Fruit fly (Drosophila melanogaster) whole organism, embryonic: ENCODE measurements around the gene Ppm1.
A peak's percentile ranks its signal among the peaks of the same experiment; 100 is the strongest.

ENCODE experiments used
- Antp ChIP-seq: fragments of 200-800 bp; sonication (Bioruptor generic); optimal IDR thresholded peaks from 3 replicates; lab custom pipeline; 2016; ENCODE audit warnings: missing biosample characterization, missing genetic modification characterization
- BEAF-32 ChIP-seq: fragments of 200-800 bp; sonication (Bioruptor generic); optimal IDR thresholded peaks from 3 replicates; lab custom pipeline; 2017; ENCODE audit warnings: missing biosample characterization, missing genetic modification characterization, mild to moderate bottlenecking, moderate library complexity, missing genetic modification reagents
- CG12299 ChIP-seq: fragments of 200-800 bp; sonication (Bioruptor generic); optimal IDR thresholded peaks from 2 replicates; lab custom pipeline; 2018; ENCODE audit warnings: missing biosample characterization, mild to moderate bottlenecking, missing genetic modification characterization
- CG15269 ChIP-seq: fragments of 200-800 bp; sonication (Bioruptor generic); optimal IDR thresholded peaks from 2 replicates; lab custom pipeline; 2018; ENCODE audit warnings: missing biosample characterization, mild to moderate bottlenecking, missing genetic modification characterization, moderate library complexity
- CG15479 ChIP-seq: fragments of 200-800 bp; sonication (Bioruptor generic); optimal IDR thresholded peaks from 3 replicates; lab custom pipeline; 2019; ENCODE audit warnings: missing biosample characterization, mild to moderate bottlenecking, missing genetic modification characterization, moderate library complexity
- CG17568 ChIP-seq: fragments of 200-800 bp; sonication (Bioruptor generic); optimal IDR thresholded peaks from 2 replicates; lab custom pipeline; 2018; ENCODE audit warnings: missing biosample characterization, mild to moderate bottlenecking, missing genetic modification characterization, moderate library complexity
- CG17829 ChIP-seq: fragments of 200-800 bp; optimal IDR thresholded peaks from 2 replicates; lab custom pipeline; 2019; ENCODE audit warnings: missing biosample characterization, mild to moderate bottlenecking, missing genetic modification characterization, moderate library complexity
- CG2199 ChIP-seq: fragments of 200-800 bp; sonication (Bioruptor generic); IDR thresholded peaks from 3 replicates; pipeline ENCODE4 v1.3.6; 2022; ENCODE audit warnings: missing biosample characterization, missing genetic modification characterization
- CG2202 ChIP-seq: fragments of 200-800 bp; sonication (Bioruptor generic); optimal IDR thresholded peaks from 2 replicates; lab custom pipeline; 2018; ENCODE audit warnings: missing biosample characterization, mild to moderate bottlenecking, missing genetic modification characterization
- CG2678 ChIP-seq: fragments of 200-800 bp; sonication (Bioruptor generic); optimal IDR thresholded peaks from 3 replicates; lab custom pipeline; 2019; ENCODE audit warnings: missing biosample characterization, mild to moderate bottlenecking, missing genetic modification characterization, moderate library complexity
- CG30020 ChIP-seq: fragments of 200-800 bp; optimal IDR thresholded peaks from 2 replicates; lab custom pipeline; 2019; ENCODE audit warnings: missing biosample characterization, mild to moderate bottlenecking, missing genetic modification characterization, moderate library complexity
- CG31441 ChIP-seq: fragments of 200-800 bp; sonication (Bioruptor generic); IDR thresholded peaks from 2 replicates; pipeline ENCODE4 v1.3.6; 2022; ENCODE audit warnings: missing biosample characterization, missing genetic modification characterization
- CG32767 ChIP-seq: fragments of 200-800 bp; sonication (Bioruptor generic); IDR thresholded peaks from 2 replicates; pipeline ENCODE4 v1.3.6; 2022; ENCODE audit warnings: missing biosample characterization, missing genetic modification characterization
- CG34422 ChIP-seq: fragments of 200-800 bp; sonication (Bioruptor generic); IDR thresholded peaks from 3 replicates; pipeline ENCODE4 v1.3.6; 2022; ENCODE audit warnings: missing biosample characterization, missing genetic modification characterization
- CG4328 ChIP-seq: fragments of 200-800 bp; sonication (Bioruptor generic); optimal IDR thresholded peaks from 3 replicates; lab custom pipeline; 2017; ENCODE audit warnings: missing biosample characterization, missing genetic modification reagents, missing genetic modification characterization
- CG5953 ChIP-seq: fragments of 200-800 bp; sonication (Bioruptor generic); IDR thresholded peaks from 2 replicates; pipeline ENCODE4 v1.3.6; 2022; ENCODE audit warnings: missing biosample characterization, missing genetic modification characterization
- CG6654 ChIP-seq: fragments of 200-800 bp; sonication (Bioruptor generic); optimal IDR thresholded peaks from 2 replicates; lab custom pipeline; 2017; ENCODE audit warnings: missing biosample characterization, mild to moderate bottlenecking, missing genetic modification characterization
- CG7556 ChIP-seq: fragments of 200-800 bp; sonication (Bioruptor generic); optimal IDR thresholded peaks from 2 replicates; lab custom pipeline; 2017; ENCODE audit warnings: missing biosample characterization, mild to moderate bottlenecking, missing genetic modification characterization
- CG7745 ChIP-seq: fragments of 200-800 bp; sonication (Bioruptor generic); optimal IDR thresholded peaks from 2 replicates; lab custom pipeline; 2018; ENCODE audit warnings: missing biosample characterization, mild to moderate bottlenecking, missing genetic modification characterization, moderate library complexity
- CG9609 ChIP-seq: fragments of 200-800 bp; sonication (Bioruptor generic); optimal IDR thresholded peaks from 3 replicates; lab custom pipeline; 2016; ENCODE audit warnings: missing biosample characterization, missing genetic modification characterization
- CG9817 ChIP-seq: fragments of 200-800 bp; sonication (Bioruptor generic); optimal IDR thresholded peaks from 2 replicates; lab custom pipeline; 2018; ENCODE audit warnings: missing biosample characterization, mild to moderate bottlenecking, missing genetic modification characterization, moderate library complexity
- Deaf1 ChIP-seq: fragments of 200-800 bp; optimal IDR thresholded peaks from 3 replicates; lab custom pipeline; 2019; ENCODE audit warnings: missing biosample characterization, mild to moderate bottlenecking, missing genetic modification characterization, moderate library complexity
- Dek ChIP-seq: fragments of 200-800 bp; sonication (Bioruptor generic); optimal IDR thresholded peaks from 3 replicates; lab custom pipeline; 2019; ENCODE audit warnings: missing biosample characterization, mild to moderate bottlenecking, missing genetic modification characterization, moderate library complexity
- ERR ChIP-seq: fragments of 200-800 bp; sonication (Bioruptor generic); optimal IDR thresholded peaks from 2 replicates; lab custom pipeline; 2016; ENCODE audit warnings: missing biosample characterization, missing genetic modification characterization
- Elba2 ChIP-seq: fragments of 200-800 bp; sonication (Bioruptor generic); optimal IDR thresholded peaks from 3 replicates; lab custom pipeline; 2016; ENCODE audit warnings: missing biosample characterization, missing genetic modification characterization
- HLH4C ChIP-seq: fragments of 200-800 bp; sonication (Bioruptor generic); IDR thresholded peaks from 3 replicates; pipeline ENCODE4 v1.3.6; 2022; ENCODE audit warnings: missing biosample characterization, missing genetic modification characterization; ENCODE audit not compliant: partially characterized antibody
- Hey ChIP-seq: fragments of 200-800 bp; sonication (Bioruptor generic); optimal IDR thresholded peaks from 3 replicates; lab custom pipeline; 2018; ENCODE audit warnings: missing biosample characterization, mild to moderate bottlenecking, missing genetic modification characterization
- HmgZ ChIP-seq: fragments of 200-800 bp; sonication (Bioruptor generic); optimal IDR thresholded peaks from 2 replicates; lab custom pipeline; 2018; ENCODE audit warnings: missing biosample characterization, mild to moderate bottlenecking, missing genetic modification characterization
- Hr39 ChIP-seq: fragments of >200 bp; optimal IDR thresholded peaks from 2 replicates; lab custom pipeline; 2017
- MESR4 ChIP-seq: fragments of 200-800 bp; sonication (Bioruptor generic); optimal IDR thresholded peaks from 2 replicates; lab custom pipeline; 2018; ENCODE audit warnings: missing biosample characterization, mild to moderate bottlenecking, missing genetic modification characterization, moderate library complexity
- Myb ChIP-seq: fragments of 200-800 bp; sonication (Bioruptor generic); optimal IDR thresholded peaks from 2 replicates; lab custom pipeline; 2016; ENCODE audit warnings: missing biosample characterization, missing genetic modification characterization
- NK7.1 ChIP-seq: fragments of 200-800 bp; sonication (Bioruptor generic); optimal IDR thresholded peaks from 3 replicates; lab custom pipeline; 2016; ENCODE audit warnings: missing biosample characterization, missing genetic modification characterization
- Nf-YB ChIP-seq: fragments of 200-800 bp; sonication (Bioruptor generic); optimal IDR thresholded peaks from 3 replicates; lab custom pipeline; 2019; ENCODE audit warnings: missing biosample characterization, mild to moderate bottlenecking, missing genetic modification characterization, moderate library complexity
- PHDP ChIP-seq: fragments of 200-800 bp; sonication (Bioruptor generic); optimal IDR thresholded peaks from 3 replicates; lab custom pipeline; 2018; ENCODE audit warnings: missing biosample characterization, mild to moderate bottlenecking, missing genetic modification characterization, moderate library complexity
- Rx ChIP-seq: fragments of 200-800 bp; sonication (Bioruptor generic); IDR thresholded peaks from 2 replicates; pipeline ENCODE4 v1.3.6; 2022; ENCODE audit warnings: missing biosample characterization, missing genetic modification characterization
- TFAM ChIP-seq: fragments of 200-800 bp; sonication (Bioruptor generic); optimal IDR thresholded peaks from 2 replicates; lab custom pipeline; 2017; ENCODE audit warnings: missing biosample characterization, missing genetic modification characterization, inconsistent platforms
- az2 ChIP-seq: fragments of 200-800 bp; sonication (Bioruptor generic); optimal IDR thresholded peaks from 3 replicates; lab custom pipeline; 2016; ENCODE audit warnings: missing biosample characterization, missing genetic modification characterization
- gem ChIP-seq: fragments of 200-800 bp; sonication (Bioruptor generic); optimal IDR thresholded peaks from 2 replicates; lab custom pipeline; 2019; ENCODE audit warnings: missing biosample characterization, mild to moderate bottlenecking, missing genetic modification characterization, moderate library complexity
- ham ChIP-seq: fragments of 200-800 bp; sonication (Bioruptor generic); IDR thresholded peaks from 2 replicates; pipeline ENCODE4 v1.3.6; 2022; ENCODE audit warnings: missing biosample characterization, missing genetic modification characterization
- odd ChIP-seq: fragments of 200-800 bp; sonication (Bioruptor generic); optimal IDR thresholded peaks from 2 replicates; lab custom pipeline; 2017; ENCODE audit warnings: missing biosample characterization, mild to moderate bottlenecking, missing genetic modification characterization
- pan ChIP-seq, 4 experiments: fragments of >200 bp in 3 of 4; fragments of 200-800 bp in 1 of 4; sonication (Bioruptor generic) in 1 of 4; optimal IDR thresholded peaks in 3 of 4; IDR thresholded peaks in 1 of 4; 2 replicates each; pipeline versions ENCODE4 v1.3.6 to Lab custom; 2017 to 2022; ENCODE audit warnings: missing biosample characterization in 2 of 4, missing genetic modification characterization in 2 of 4, mixed read lengths in 1 of 4
- peb ChIP-seq: fragments of 200-800 bp; sonication (Bioruptor generic); IDR thresholded peaks from 2 replicates; pipeline ENCODE4 v1.3.6; 2022; ENCODE audit warnings: missing biosample characterization, missing genetic modification characterization
- prd ChIP-seq, 3 experiments: fragments of >200 bp in 2 of 3; fragments of 200-800 bp in 1 of 3; sonication (Bioruptor generic) in 1 of 3; optimal IDR thresholded peaks in 2 of 3; IDR thresholded peaks in 1 of 3; 2 replicates in 2 of 3; 3 replicates in 1 of 3; pipeline versions ENCODE4 v1.3.6 to Lab custom; 2017 to 2022; ENCODE audit warnings: missing biosample characterization in 1 of 3, missing genetic modification characterization in 1 of 3
- pzg ChIP-seq: fragments of 200-800 bp; sonication (Bioruptor generic); optimal IDR thresholded peaks from 3 replicates; lab custom pipeline; 2018; ENCODE audit warnings: missing biosample characterization, mild to moderate bottlenecking, missing genetic modification characterization, moderate library complexity
- rib ChIP-seq: fragments of 200-800 bp; sonication (Bioruptor generic); IDR thresholded peaks from 2 replicates; pipeline ENCODE4 v1.3.6; 2022; ENCODE audit warnings: missing biosample characterization, missing genetic modification characterization
- sob ChIP-seq: fragments of 200-800 bp; sonication (Bioruptor generic); IDR thresholded peaks from 2 replicates; pipeline ENCODE4 v1.3.6; 2022; ENCODE audit warnings: missing biosample characterization, missing genetic modification characterization
- sug ChIP-seq: fragments of 200-800 bp; optimal IDR thresholded peaks from 2 replicates; lab custom pipeline; 2019; ENCODE audit warnings: missing biosample characterization, mild to moderate bottlenecking, missing genetic modification characterization, moderate library complexity
- tin ChIP-seq: fragments of 200-800 bp; sonication (Bioruptor generic); optimal IDR thresholded peaks from 3 replicates; lab custom pipeline; 2016; ENCODE audit warnings: missing biosample characterization, missing genetic modification characterization
- zf30C ChIP-seq: fragments of 200-800 bp; sonication (Bioruptor generic); optimal IDR thresholded peaks from 3 replicates; lab custom pipeline; 2018; ENCODE audit warnings: missing biosample characterization, mild to moderate bottlenecking, missing genetic modification characterization

Gene Ppm1

DNA sequence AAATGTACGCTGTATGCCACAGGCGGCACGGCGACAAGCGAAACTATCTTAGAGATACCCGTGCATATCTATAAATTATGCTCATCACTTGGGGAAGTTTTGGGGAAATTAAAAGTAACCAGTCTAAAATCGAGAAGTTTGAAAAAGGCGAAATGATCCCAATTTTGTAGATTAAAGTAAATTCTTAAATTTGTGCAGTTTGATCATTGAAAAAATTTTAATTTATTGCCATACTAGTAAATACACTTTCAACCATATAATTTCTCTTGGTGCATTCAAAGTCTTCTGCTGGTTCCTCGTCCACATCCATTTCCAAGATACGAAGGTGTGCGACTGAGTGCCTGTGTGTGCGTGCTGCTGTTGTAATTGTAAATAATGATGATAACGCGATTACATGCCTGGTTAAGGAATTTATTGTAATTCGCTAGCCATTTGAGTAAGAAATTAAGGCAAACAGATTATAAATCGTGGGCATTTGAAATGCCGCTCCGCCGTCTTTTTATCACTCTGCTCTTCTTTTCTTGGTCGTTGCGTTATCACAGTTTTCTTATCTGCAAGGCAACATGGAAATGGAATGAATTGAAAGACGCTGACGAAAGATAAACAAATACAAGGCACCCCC lies 34.4 kb downstream of the Ppm1 start (continued):
- TF ChIP-seq pzg (no peak), CG15269 (tag; lab: Kevin White, UChicago) (peak; percentile 89), CG9609 (GFP tag; lab: Kevin White, UChicago) (peak; percentile 79), sob (GFP tag; lab: Robert Waterston, UW) (peak; percentile 74), Antp (GFP tag; lab: Kevin White, UChicago) (peak; percentile 85), Elba2 (GFP tag; lab: Kevin White, UChicago) (no peak), CG2199 (peak; percentile 67; the same call in 2 of the 3 replicates), az2 (GFP tag; lab: Kevin White, UChicago) (peak; percentile 93), Rx (GFP tag; lab: Robert Waterston, UW) (peak; percentile 60), CG7556 (GFP tag; lab: Kevin White, UChicago) (peak; percentile 90), rib (GFP tag; lab: Robert Waterston, UW) (no peak), MESR4 (GFP tag; lab: Kevin White, UChicago) (peak; percentile 3), peb (GFP tag; lab: Robert Waterston, UW) (peak; percentile 79), Myb (GFP tag; lab: Kevin White, UChicago) (peak; percentile 55), tin (peak; percentile 83), CG17829 (peak; percentile 91), CG5953 (GFP tag; lab: Robert Waterston, UW) (peak; percentile 73), pan (optimal IDR thresholded peaks at IDR 0.05; lab: Kevin White, UChicago) (no peak), pan (GFP tag; optimal IDR thresholded peaks at IDR 0.05 in 1 of 2, IDR thresholded peaks at IDR 0.05 in 1 of 2) (peak in 1 of 2 experiments; percentile 94), Dek (tag; lab: Kevin White, UChicago) (peak; percentile 71), TFAM (peak; percentile 37), CG15479 (GFP tag; lab: Kevin White, UChicago) (no peak), CG17568 (GFP tag; lab: Kevin White, UChicago) (peak; percentile 72), CG2678 (tag; lab: Kevin White, UChicago) (peak; percentile 92), ERR (GFP tag; lab: Kevin White, UChicago) (peak; percentile 64), sug (tag; lab: Kevin White, UChicago) (peak; percentile 16), HmgZ (tag; lab: Kevin White, UChicago) (peak; percentile 69), odd (GFP tag; lab: Kevin White, UChicago) (peak; percentile 76), prd (optimal IDR thresholded peaks at IDR 0.05; lab: Kevin White, UChicago) (no peak), prd (GFP tag; IDR thresholded peaks at IDR 0.05; lab: Robert Waterston, UW) (peak; percentile 93), CG7745 (tag; lab: Kevin White, UChicago) (no peak), CG12299 (peak; percentile 56), PHDP (tag; lab: Kevin White, UChicago) (peak; percentile 85), CG6654 (GFP tag; lab: Kevin White, UChicago) (peak; percentile 62), CG34422 (GFP tag; lab: Robert Waterston, UW) (peak; percentile 92), CG2202 (tag; lab: Kevin White, UChicago) (peak; percentile 77), CG9817 (tag; lab: Kevin White, UChicago) (peak; percentile 61), NK7.1 (peak; percentile 71), Hr39 (lab: Kevin White, UChicago) (no peak), Deaf1 (tag; lab: Kevin White, UChicago) (peak; percentile 63), CG30020 (peak; percentile 13), CG4328 (GFP tag; lab: Kevin White, UChicago) (peak; percentile 30), Hey (tag; lab: Kevin White, UChicago) (peak; percentile 4), CG32767 (GFP tag; lab: Robert Waterston, UW) (peak; percentile 87), ham (GFP tag; lab: Robert Waterston, UW) (peak; percentile 59; the same call in 1 of the 2 replicates), CG31441 (GFP tag; lab: Robert Waterston, UW) (peak; percentile 91), HLH4C (no peak), Nf-YB (peak; percentile 68), zf30C (GFP tag; lab: Kevin White, UChicago) (peak; percentile 70), BEAF-32 (GFP tag; lab: Kevin White, UChicago) (no peak), gem (peak; percentile 95)
